Worm (Caenorhabditis elegans): ENCODE data around the gene mat-3.

ce11 chrIII:486077-486597, 10.9 kb downstream of the mat-3 start, which contains the start of gene nlp-32:
- TF ChIP-seq pax-1 (tag; optimal IDR thresholded peaks at IDR 0.05) (no peak), ceh-2 (tag; optimal IDR thresholded peaks at IDR 0.05) (no peak), madf-2 (tag; optimal IDR thresholded peaks at IDR 0.05) (no peak), T23F11.4 (GFP tag; optimal IDR thresholded peaks at IDR 0.05) (no peak), pha-4 (tag; optimal IDR thresholded peaks at IDR 0.05) (no peak), elt-2 (tag; optimal IDR thresholded peaks at IDR 0.05) (no peak)

Data from whole organism, late embryonic.